Fruit fly (Drosophila melanogaster): ENCODE data around the gene Rpt4.
A peak's percentile ranks its signal among the peaks of the same experiment; 100 is the strongest.

Rpt4 gene

dm6 chrX:6283470-6283869, 7.6 kb downstream of the Rpt4 start, which contains the start of gene CG11700:
TSS of gene CG11700 (minus strand) at chrX:6283575.
- TF ChIP-seq CG3032 (tag; optimal IDR thresholded peaks at IDR 0.05), result no peak
- TF ChIP-seq CG6808 (GFP tag; optimal IDR thresholded peaks at IDR 0.05), result no peak
- no peak for TF ChIP-seq Sox102F (GFP tag; optimal IDR thresholded peaks at IDR 0.05)
- peak; percentile 14 for TF ChIP-seq CG6854 (GFP tag; optimal IDR thresholded peaks at IDR 0.05)
- no peak for TF ChIP-seq CG11762 (GFP tag; optimal IDR thresholded peaks at IDR 0.05; ENCODE audit: insufficient read depth)
- TF ChIP-seq Hr4 (GFP tag; optimal IDR thresholded peaks at IDR 0.05), result no peak
- TF ChIP-seq Eip78C (GFP tag), result peak; percentile 59
- no peak for TF ChIP-seq vri (GFP tag; optimal IDR thresholded peaks at IDR 0.05)
- no peak for TF ChIP-seq CG6792 (GFP tag; optimal IDR thresholded peaks at IDR 0.05)
- no peak for TF ChIP-seq fkh (GFP tag; optimal IDR thresholded peaks at IDR 0.05)
- TF ChIP-seq salr (GFP tag; optimal IDR thresholded peaks at IDR 0.05), result no peak
- no peak for TF ChIP-seq esn (GFP tag; optimal IDR thresholded peaks at IDR 0.05)
- no peak for TF ChIP-seq Hr39 (GFP tag; optimal IDR thresholded peaks at IDR 0.05)
- no peak for TF ChIP-seq CG6163 (GFP tag; IDR thresholded peaks at IDR 0.05)
- TF ChIP-seq acj6 (GFP tag; optimal IDR thresholded peaks at IDR 0.05), result no peak
- TF ChIP-seq fd85E (GFP tag; optimal IDR thresholded peaks at IDR 0.05), result no peak
- TF ChIP-seq CG7368 (GFP tag; optimal IDR thresholded peaks at IDR 0.05), result no peak
- TF ChIP-seq eg (GFP tag; IDR thresholded peaks at IDR 0.05), result no peak
- TF ChIP-seq Gug (GFP tag; IDR thresholded peaks at IDR 0.05), result no peak
- TF ChIP-seq CG4318 (GFP tag; optimal IDR thresholded peaks at IDR 0.05), result no peak
- TF ChIP-seq dsx (GFP tag; optimal IDR thresholded peaks at IDR 0.05; ENCODE audit: poor library complexity, severe bottlenecking), result peak; percentile 78
- TF ChIP-seq CG34406 (GFP tag; optimal IDR thresholded peaks at IDR 0.05), result no peak
- TF ChIP-seq CG10669 (GFP tag; optimal IDR thresholded peaks at IDR 0.05), result no peak

dm6 chrX:6279629-6280073, 11.4 kb downstream of the Rpt4 start, which contains the start of gene Ubi-p5E:
TSS of gene Ubi-p5E (minus strand) at chrX:6279647.
- TF ChIP-seq CG34406 (GFP tag; optimal IDR thresholded peaks at IDR 0.05), result no peak
- TF ChIP-seq Sox14 (GFP tag; optimal IDR thresholded peaks at IDR 0.05), result no peak
- TF ChIP-seq OdsH (GFP tag; optimal IDR thresholded peaks at IDR 0.05), result no peak
- no peak for TF ChIP-seq CG6854 (GFP tag; optimal IDR thresholded peaks at IDR 0.05)
- no peak for TF ChIP-seq CG15336 (GFP tag; IDR thresholded peaks at IDR 0.05)
- no peak for TF ChIP-seq CG31627 (GFP tag; optimal IDR thresholded peaks at IDR 0.05)
- TF ChIP-seq Blimp-1 (GFP tag; optimal IDR thresholded peaks at IDR 0.05), result no peak
- TF ChIP-seq fd85E (GFP tag; optimal IDR thresholded peaks at IDR 0.05), result no peak
- TF ChIP-seq CG6808 (GFP tag; optimal IDR thresholded peaks at IDR 0.05), result no peak
- no peak for TF ChIP-seq CG4318 (GFP tag; optimal IDR thresholded peaks at IDR 0.05)
- peak; percentile 12 for TF ChIP-seq Eip93F (GFP tag; optimal IDR thresholded peaks at IDR 0.05)
- TF ChIP-seq Ets21C (GFP tag; optimal IDR thresholded peaks at IDR 0.05), result no peak
- TF ChIP-seq fkh (GFP tag; optimal IDR thresholded peaks at IDR 0.05), result peak; percentile 55
- no peak for TF ChIP-seq Gug (GFP tag; IDR thresholded peaks at IDR 0.05)
- peak in 1 of 2 experiments; percentile 11 for TF ChIP-seq ss (GFP tag; optimal IDR thresholded peaks at IDR 0.05)
- no peak for TF ChIP-seq CG6792 (GFP tag; optimal IDR thresholded peaks at IDR 0.05)
- TF ChIP-seq CG11294 (GFP tag; IDR thresholded peaks at IDR 0.05), result no peak
- no peak for TF ChIP-seq topi (GFP tag; optimal IDR thresholded peaks at IDR 0.05)
- no peak for TF ChIP-seq Hr39 (GFP tag; optimal IDR thresholded peaks at IDR 0.05)
- peak; percentile 25 for TF ChIP-seq Eip78C (GFP tag)
- no peak for TF ChIP-seq dsx (GFP tag; optimal IDR thresholded peaks at IDR 0.05; ENCODE audit: poor library complexity, severe bottlenecking)
- no peak for TF ChIP-seq CG8319 (GFP tag; optimal IDR thresholded peaks at IDR 0.05)
- no peak for TF ChIP-seq Ets96B (tag; optimal IDR thresholded peaks at IDR 0.05)
- no peak for TF ChIP-seq esn (GFP tag; optimal IDR thresholded peaks at IDR 0.05)
- no peak for TF ChIP-seq lz (GFP tag; optimal IDR thresholded peaks at IDR 0.05)
- TF ChIP-seq salr (GFP tag; optimal IDR thresholded peaks at IDR 0.05), result no peak
- no peak for TF ChIP-seq Sox102F (GFP tag; optimal IDR thresholded peaks at IDR 0.05)

All from whole organism, prepupa.